Fruit fly (Drosophila melanogaster) whole organism, embryonic: ENCODE measurements around the gene CG5805.

Experiments
- CG10147 ChIP-seq: fragments of 200-800 bp; sonication (Bioruptor generic); optimal IDR thresholded peaks from 2 replicates; lab custom pipeline; 2019; ENCODE audit warnings: missing biosample characterization, mild to moderate bottlenecking, missing genetic modification characterization, moderate library complexity
- CG11504 ChIP-seq: fragments of 200-800 bp; sonication (Bioruptor generic); optimal IDR thresholded peaks from 3 replicates; lab custom pipeline; 2019; ENCODE audit warnings: missing biosample characterization, mild to moderate bottlenecking, missing genetic modification characterization, moderate library complexity
- CG14050 ChIP-seq: fragments of 200-800 bp; sonication (Bioruptor generic); IDR thresholded peaks from 3 replicates; pipeline ENCODE4 v1.3.6; 2022; ENCODE audit warnings: missing biosample characterization, missing genetic modification characterization
- CG14710 ChIP-seq: fragments of 200-800 bp; sonication (Bioruptor generic); optimal IDR thresholded peaks from 3 replicates; lab custom pipeline; 2019; ENCODE audit warnings: missing biosample characterization, mild to moderate bottlenecking, missing genetic modification characterization, moderate library complexity
- CG15601 ChIP-seq: fragments of 200-800 bp; sonication (Bioruptor generic); optimal IDR thresholded peaks from 3 replicates; lab custom pipeline; 2019; ENCODE audit warnings: missing biosample characterization, mild to moderate bottlenecking, missing genetic modification characterization, moderate library complexity
- CG17568 ChIP-seq: fragments of 200-800 bp; sonication (Bioruptor generic); optimal IDR thresholded peaks from 2 replicates; lab custom pipeline; 2018; ENCODE audit warnings: missing biosample characterization, mild to moderate bottlenecking, missing genetic modification characterization, moderate library complexity
- CG2199 ChIP-seq: fragments of 200-800 bp; sonication (Bioruptor generic); IDR thresholded peaks from 3 replicates; pipeline ENCODE4 v1.3.6; 2022; ENCODE audit warnings: missing biosample characterization, missing genetic modification characterization
- CG32532 ChIP-seq: fragments of 200-800 bp; sonication (Bioruptor generic); IDR thresholded peaks from 2 replicates; pipeline ENCODE4 v1.3.6; 2022; ENCODE audit warnings: missing biosample characterization, missing genetic modification characterization
- CG33213 ChIP-seq: fragments of 200-800 bp; sonication (Bioruptor generic); optimal IDR thresholded peaks from 3 replicates; lab custom pipeline; 2016; ENCODE audit warnings: missing biosample characterization, missing genetic modification characterization
- CG3847 ChIP-seq: fragments of 200-800 bp; sonication (Bioruptor generic); IDR thresholded peaks from 2 replicates; pipeline ENCODE4 v1.3.6; 2022; ENCODE audit warnings: missing biosample characterization, missing genetic modification characterization
- CG3995 ChIP-seq: fragments of 200-800 bp; sonication (Bioruptor generic); optimal IDR thresholded peaks from 3 replicates; lab custom pipeline; 2016; ENCODE audit warnings: missing biosample characterization, missing genetic modification characterization
- CG4707 ChIP-seq: fragments of 200-800 bp; sonication (Bioruptor generic); optimal IDR thresholded peaks from 2 replicates; lab custom pipeline; 2018; ENCODE audit warnings: missing biosample characterization, mild to moderate bottlenecking, missing genetic modification characterization, moderate library complexity
- CG6854 ChIP-seq: fragments of 200-800 bp; sonication (Bioruptor generic); optimal IDR thresholded peaks from 3 replicates; lab custom pipeline; 2017; ENCODE audit warnings: missing biosample characterization, mild to moderate bottlenecking, missing genetic modification characterization
- CG8290 ChIP-seq, 3 experiments: fragments of 200-800 bp; sonication (Bioruptor generic); optimal IDR thresholded peaks; 2 replicates each; lab custom pipeline; 2016 to 2019; ENCODE audit warnings: missing biosample characterization in 3 of 3, missing genetic modification characterization in 3 of 3, mild to moderate bottlenecking in 2 of 3, moderate library complexity in 1 of 3
- CG8478 ChIP-seq: fragments of >200 bp; optimal IDR thresholded peaks from 2 replicates; lab custom pipeline; 2018
- Chrac-16 ChIP-seq: fragments of 200-800 bp; sonication (Bioruptor generic); optimal IDR thresholded peaks from 3 replicates; lab custom pipeline; 2016; ENCODE audit warnings: missing biosample characterization, missing genetic modification characterization
- Dip3 ChIP-seq: fragments of 200-800 bp; sonication (Bioruptor generic); optimal IDR thresholded peaks from 3 replicates; lab custom pipeline; 2016; ENCODE audit warnings: missing biosample characterization, missing genetic modification characterization
- Elba2 ChIP-seq: fragments of 200-800 bp; sonication (Bioruptor generic); optimal IDR thresholded peaks from 3 replicates; lab custom pipeline; 2016; ENCODE audit warnings: missing biosample characterization, missing genetic modification characterization
- Fer2 ChIP-seq: fragments of 200-800 bp; sonication (Bioruptor generic); optimal IDR thresholded peaks from 2 replicates; lab custom pipeline; 2018; ENCODE audit warnings: missing biosample characterization, mild to moderate bottlenecking, missing genetic modification characterization, moderate library complexity
- Kr ChIP-seq: fragments of 200-800 bp; sonication (Bioruptor generic); optimal IDR thresholded peaks from 2 replicates; lab custom pipeline; 2017; ENCODE audit warnings: missing biosample characterization, mild to moderate bottlenecking, missing genetic modification characterization
- Med ChIP-seq: fragments of 200-800 bp; sonication (Bioruptor generic); peaks from one replicate; lab custom pipeline; 2016; ENCODE audit warnings: missing biosample characterization, missing genetic modification characterization, mild to moderate bottlenecking, inconsistent platforms, moderate library complexity
- Nf-YB ChIP-seq: fragments of 200-800 bp; sonication (Bioruptor generic); optimal IDR thresholded peaks from 3 replicates; lab custom pipeline; 2019; ENCODE audit warnings: missing biosample characterization, mild to moderate bottlenecking, missing genetic modification characterization, moderate library complexity
- Pdp1 ChIP-seq, 2 experiments: fragments of 200-800 bp; sonication (Bioruptor generic); optimal IDR thresholded peaks; 3 replicates each; lab custom pipeline; 2016; ENCODE audit warnings: missing biosample characterization in 2 of 2, missing genetic modification characterization in 2 of 2, mild to moderate bottlenecking in 1 of 2, moderate library complexity in 1 of 2
- Scr ChIP-seq: fragments of 200-800 bp; sonication (Bioruptor generic); IDR thresholded peaks from 2 replicates; pipeline ENCODE4 v1.3.6; 2022; ENCODE audit warnings: missing biosample characterization, missing genetic modification characterization; ENCODE audit not compliant: partially characterized antibody
- Sox102F ChIP-seq: fragments of 200-800 bp; sonication (Bioruptor generic); optimal IDR thresholded peaks from 2 replicates; lab custom pipeline; 2018; ENCODE audit warnings: missing biosample characterization, mild to moderate bottlenecking, missing genetic modification characterization, moderate library complexity
- Sry-β ChIP-seq: fragments of 200-800 bp; sonication (Bioruptor generic); optimal IDR thresholded peaks from 2 replicates; lab custom pipeline; 2018; ENCODE audit warnings: missing biosample characterization, mild to moderate bottlenecking, missing genetic modification characterization, moderate library complexity
- Taf1 ChIP-seq: fragments of 200-800 bp; sonication (Bioruptor generic); IDR thresholded peaks from 2 replicates; pipeline ENCODE4 v1.3.6; 2022; ENCODE audit warnings: missing biosample characterization, missing genetic modification characterization
- Tbp ChIP-seq: fragments of >200 bp; optimal IDR thresholded peaks from 2 replicates; lab custom pipeline; 2018; ENCODE audit warnings: missing biosample characterization, missing genetic modification characterization
- Trl ChIP-seq, 3 experiments: fragments of >200 bp in 2 of 3; fragments of 200-800 bp in 1 of 3; sonication (Bioruptor generic) in 1 of 3; optimal IDR thresholded peaks; 2 replicates in 1 of 3; 3 replicates in 2 of 3; lab custom pipeline; 2016 to 2017; ENCODE audit warnings: missing biosample characterization in 1 of 3, missing genetic modification characterization in 1 of 3
- Xbp1 ChIP-seq: fragments of 200-800 bp; sonication (Bioruptor generic); optimal IDR thresholded peaks from 3 replicates; lab custom pipeline; 2016; ENCODE audit warnings: missing biosample characterization, mild to moderate bottlenecking, missing genetic modification characterization
- az2 ChIP-seq: fragments of 200-800 bp; sonication (Bioruptor generic); optimal IDR thresholded peaks from 3 replicates; lab custom pipeline; 2016; ENCODE audit warnings: missing biosample characterization, missing genetic modification characterization
- bsh ChIP-seq, 2 experiments: fragments of 200-800 bp; sonication (Bioruptor generic); optimal IDR thresholded peaks; 2 replicates each; lab custom pipeline; 2017 to 2018; ENCODE audit warnings: mild to moderate bottlenecking in 2 of 2, missing biosample characterization in 2 of 2, missing genetic modification characterization in 2 of 2, moderate library complexity in 1 of 2
- dimm ChIP-seq: fragments of 200-800 bp; sonication (Bioruptor generic); IDR thresholded peaks from 2 replicates; pipeline ENCODE4 v1.3.6; 2022; ENCODE audit warnings: missing biosample characterization, missing genetic modification characterization
- disco-r ChIP-seq: fragments of 200-800 bp; sonication (Bioruptor generic); optimal IDR thresholded peaks from 2 replicates; lab custom pipeline; 2016; ENCODE audit warnings: missing biosample characterization, missing genetic modification characterization
- fd64A ChIP-seq: fragments of 200-800 bp; sonication (Bioruptor generic); optimal IDR thresholded peaks from 3 replicates; lab custom pipeline; 2018; ENCODE audit warnings: missing biosample characterization, mild to moderate bottlenecking, missing genetic modification characterization
- fd96Cb ChIP-seq: fragments of 200-800 bp; sonication (Bioruptor generic); optimal IDR thresholded peaks from 2 replicates; lab custom pipeline; 2018; ENCODE audit warnings: missing biosample characterization, mild to moderate bottlenecking, missing genetic modification characterization, moderate library complexity
- gce ChIP-seq: fragments of 200-800 bp; sonication (Bioruptor generic); IDR thresholded peaks from 3 replicates; pipeline ENCODE4 v1.3.6; 2022; ENCODE audit warnings: missing biosample characterization, missing genetic modification characterization
- gsb ChIP-seq: fragments of 200-800 bp; sonication (Bioruptor generic); IDR thresholded peaks from 2 replicates; pipeline ENCODE4 v1.3.6; 2022; ENCODE audit warnings: missing biosample characterization, missing genetic modification characterization
- hkb ChIP-seq, 2 experiments: fragments of 200-800 bp in 1 of 2; fragments of >200 bp in 1 of 2; sonication (Bioruptor generic) in 1 of 2; IDR thresholded peaks in 1 of 2; optimal IDR thresholded peaks in 1 of 2; 2 replicates each; pipeline versions ENCODE4 v1.3.6 to Lab custom; 2017 to 2022; ENCODE audit warnings: missing biosample characterization in 1 of 2, missing genetic modification characterization in 1 of 2
- kni ChIP-seq: fragments of 200-800 bp; sonication (Bioruptor generic); optimal IDR thresholded peaks from 3 replicates; lab custom pipeline; 2017; ENCODE audit warnings: mild to moderate bottlenecking, missing biosample characterization, missing genetic modification reagents, missing genetic modification characterization
- lola ChIP-seq, 3 experiments: fragments of >200 bp in 2 of 3; fragments of 200-800 bp in 1 of 3; sonication (Bioruptor generic) in 1 of 3; optimal IDR thresholded peaks; 2 replicates each; lab custom pipeline; 2017 to 2019; ENCODE audit warnings: missing biosample characterization in 3 of 3, missing genetic modification characterization in 3 of 3, mild to moderate bottlenecking in 1 of 3, moderate library complexity in 1 of 3
- mld ChIP-seq: fragments of 200-800 bp; sonication (Bioruptor generic); IDR thresholded peaks from 3 replicates; pipeline ENCODE4 v1.3.6; 2022; ENCODE audit warnings: missing biosample characterization, missing genetic modification characterization; ENCODE audit not compliant: partially characterized antibody
- pzg ChIP-seq: fragments of 200-800 bp; sonication (Bioruptor generic); optimal IDR thresholded peaks from 3 replicates; lab custom pipeline; 2018; ENCODE audit warnings: missing biosample characterization, mild to moderate bottlenecking, missing genetic modification characterization, moderate library complexity
- sens ChIP-seq: fragments of 200-800 bp; sonication (Bioruptor generic); peaks from one replicate; lab custom pipeline; 2016; ENCODE audit warnings: missing biosample characterization, missing genetic modification characterization
- seq ChIP-seq: fragments of 200-800 bp; sonication (Bioruptor generic); IDR thresholded peaks from 2 replicates; pipeline ENCODE4 v1.3.6; 2022; ENCODE audit warnings: missing biosample characterization, missing genetic modification characterization
- vfl ChIP-seq: fragments of 200-800 bp; sonication (Bioruptor generic); optimal IDR thresholded peaks from 2 replicates; lab custom pipeline; 2016; ENCODE audit warnings: missing biosample characterization, missing genetic modification characterization
- yki ChIP-seq: fragments of >200 bp; optimal IDR thresholded peaks from 3 replicates; lab custom pipeline; 2018

CG5805 gene

dm6 chr3R:24810844-24811625 lies 23.8 kb upstream of the CG5805 start (continued):
- peak; percentile 78 for TF ChIP-seq Chrac-16 (GFP tag; lab: Kevin White, UChicago)
- TF ChIP-seq fd96Cb (tag; lab: Kevin White, UChicago), result peak; percentile 88
- TF ChIP-seq fd64A (GFP tag; lab: Kevin White, UChicago), result peak; percentile 69
- no peak for TF ChIP-seq hkb (optimal IDR thresholded peaks at IDR 0.05; lab: Kevin White, UChicago)
- TF ChIP-seq hkb (GFP tag; IDR thresholded peaks at IDR 0.05; lab: Robert Waterston, UW), result peak; percentile 92
- no peak for TF ChIP-seq Trl (optimal IDR thresholded peaks at IDR 0.05; lab: Kevin White, UChicago)
- TF ChIP-seq Trl (GFP tag; optimal IDR thresholded peaks at IDR 0.05; lab: Kevin White, UChicago), result peak; percentile 74
- TF ChIP-seq Pdp1 (GFP tag; optimal IDR thresholded peaks at IDR 0.05; lab: Kevin White, UChicago), result peak; percentile 77 to 84
- peak; percentile 87 for TF ChIP-seq az2 (GFP tag; lab: Kevin White, UChicago)
- TF ChIP-seq gce (GFP tag; lab: Robert Waterston, UW), result peak; percentile 75; the same call in 1 of the 3 replicates
- peak; percentile 45 for TF ChIP-seq CG33213
- TF ChIP-seq bsh (GFP tag; optimal IDR thresholded peaks at IDR 0.05; lab: Kevin White, UChicago), result peak; percentile 84 to 90
- TF ChIP-seq Med (GFP tag; lab: Kevin White, UChicago), result peak; percentile 99
- TF ChIP-seq Sox102F (GFP tag; lab: Kevin White, UChicago), result peak; percentile 92
- peak; percentile 8 for TF ChIP-seq CG8290 (GFP tag; optimal IDR thresholded peaks at IDR 0.05; lab: Kevin White, UChicago)
- peak in 1 of 2 experiments; percentile 98 for TF ChIP-seq CG8290 (tag; optimal IDR thresholded peaks at IDR 0.05; lab: Kevin White, UChicago)
- peak; percentile 87 for TF ChIP-seq CG3847 (GFP tag; lab: Robert Waterston, UW)
- no peak for TF ChIP-seq Elba2 (GFP tag; lab: Kevin White, UChicago)
- TF ChIP-seq dimm (GFP tag; lab: Robert Waterston, UW), result peak; percentile 67
- TF ChIP-seq Xbp1, result peak; percentile 91
- peak; percentile 63 for TF ChIP-seq Nf-YB (GFP tag; lab: Kevin White, UChicago)
- peak; percentile 17 for TF ChIP-seq pzg
- TF ChIP-seq Sry-β, result no peak
- peak; percentile 75 for TF ChIP-seq vfl (GFP tag; lab: Kevin White, UChicago)
- TF ChIP-seq CG6854 (GFP tag; lab: Kevin White, UChicago), result peak; percentile 77
- TF ChIP-seq Taf1 (GFP tag; lab: Robert Waterston, UW), result peak; percentile 89
- TF ChIP-seq gsb (GFP tag; lab: Robert Waterston, UW), result peak; percentile 87
- TF ChIP-seq CG8478, result no peak
- TF ChIP-seq disco-r, result peak; percentile 54
- TF ChIP-seq yki (lab: Kevin White, UChicago), result no peak
- peak; percentile 68 for TF ChIP-seq CG10147 (GFP tag; lab: Kevin White, UChicago)
- peak; percentile 77; the same call in 2 of the 3 replicates for TF ChIP-seq CG2199
- peak; percentile 92 for TF ChIP-seq seq (GFP tag; lab: Robert Waterston, UW)
- TF ChIP-seq CG3995, result peak; percentile 54
- no peak for TF ChIP-seq Tbp (GFP tag; lab: Kevin White, UChicago)
- TF ChIP-seq Kr (GFP tag; lab: Kevin White, UChicago), result no peak
- TF ChIP-seq Dip3 (GFP tag; lab: Kevin White, UChicago), result peak; percentile 93
- peak; percentile 95 for TF ChIP-seq CG32532 (GFP tag; lab: Robert Waterston, UW)
- peak; percentile 58 for TF ChIP-seq CG14710 (tag; lab: Kevin White, UChicago)
- TF ChIP-seq CG14050, result peak; percentile 74
- TF ChIP-seq CG15601 (tag; lab: Kevin White, UChicago), result peak; percentile 68
- TF ChIP-seq mld (GFP tag; lab: Robert Waterston, UW), result 0 out of 3 replicates have a peak, but pooled peaks have one; percentile 20
- TF ChIP-seq kni, result no peak
- peak; percentile 83 for TF ChIP-seq Fer2 (tag; lab: Kevin White, UChicago)
- TF ChIP-seq CG4707 (GFP tag; lab: Kevin White, UChicago), result peak; percentile 69
- TF ChIP-seq lola (GFP tag; optimal IDR thresholded peaks at IDR 0.05; lab: Kevin White, UChicago), result peak in 1 of 3 experiments; percentile 38
- peak; percentile 97 for TF ChIP-seq sens (GFP tag; lab: Kevin White, UChicago)
- peak; percentile 85 for TF ChIP-seq CG17568 (GFP tag; lab: Kevin White, UChicago)
- peak; percentile 91 for TF ChIP-seq CG11504 (tag; lab: Kevin White, UChicago)
- TF ChIP-seq Scr, result no peak
